Worm (Caenorhabditis elegans) whole organism, L1 larva: ENCODE results near the gene F37A8.5.

ENCODE experiments used
- hpl-2 ChIP-seq: fragments of 150-350 bp; optimal IDR thresholded peaks from 2 replicates; lab custom pipeline; 2014; ENCODE audit warnings: missing biosample characterization, missing genetic modification reagents, missing genetic modification characterization
- lin-13 ChIP-seq: fragments of 150-350 bp; optimal IDR thresholded peaks from 2 replicates; lab custom pipeline; 2014; ENCODE audit warnings: missing biosample characterization, missing genetic modification reagents, missing genetic modification characterization
- lin-39 ChIP-seq: fragments of 150-350 bp; optimal IDR thresholded peaks from 2 replicates; lab custom pipeline; 2014; ENCODE audit warnings: missing biosample characterization, missing genetic modification reagents, missing genetic modification characterization
- unc-62 ChIP-seq: fragments of 150-350 bp; optimal IDR thresholded peaks from 2 replicates; lab custom pipeline; 2014; ENCODE audit warnings: missing biosample characterization, missing genetic modification reagents, missing genetic modification characterization

DNA sequence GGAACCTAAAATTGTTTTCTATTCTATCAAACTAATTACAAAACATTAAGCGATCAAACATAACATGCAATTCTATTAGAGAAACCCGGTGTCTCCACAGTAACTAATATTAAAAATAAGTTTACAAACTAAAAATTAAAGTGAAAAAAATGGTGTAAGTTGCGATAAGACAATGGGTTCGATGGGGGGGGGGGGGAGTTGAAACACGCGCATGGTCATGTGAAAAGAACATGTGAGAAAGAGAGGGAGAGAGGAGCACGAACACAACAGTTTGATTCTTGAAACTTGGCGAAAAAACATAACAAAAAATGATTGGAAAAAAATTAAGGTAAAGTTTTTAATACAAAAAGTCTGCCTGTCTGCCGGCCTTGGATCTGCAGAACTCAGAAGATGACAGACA is 20.6 kb downstream of the F37A8.5 start:
- no peak for TF ChIP-seq lin-39
- TF ChIP-seq unc-62 (GFP tag; lab: Kevin White, UChicago) = no peak
- no peak for TF ChIP-seq hpl-2 (GFP tag; lab: Kevin White, UChicago)
- TF ChIP-seq lin-13 (GFP tag; lab: Kevin White, UChicago) = no peak
